Worm (Caenorhabditis elegans): ENCODE measurements around the gene mask-1.

Gene mask-1

DNA sequence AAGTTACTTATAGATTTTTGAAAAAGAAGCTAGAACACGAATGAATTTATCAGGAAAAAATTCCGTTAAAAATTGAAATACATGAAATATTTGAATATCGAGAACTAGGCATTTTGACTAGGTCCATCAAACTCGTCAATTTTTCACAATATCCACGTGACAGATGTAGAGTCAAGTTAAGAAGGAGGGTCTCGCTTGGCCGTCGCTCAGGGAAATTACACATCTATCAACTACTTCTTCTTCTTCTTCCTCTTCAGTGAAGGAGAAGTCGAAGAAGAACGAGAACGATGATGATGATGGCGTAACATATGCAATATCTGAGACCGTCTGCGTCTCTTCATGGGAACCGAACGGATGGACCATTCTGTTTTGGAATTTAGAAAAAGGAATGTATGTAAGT is 45.2 kb downstream of the mask-1 start:
- TF ChIP-seq nhr-85 (tag) = no peak
- no peak for TF ChIP-seq ceh-90 (tag; optimal IDR thresholded peaks at IDR 0.05)
- TF ChIP-seq sox-4 (tag; optimal IDR thresholded peaks at IDR 0.05) = no peak
- TF ChIP-seq nhr-47 (tag; optimal IDR thresholded peaks at IDR 0.05) = no peak
- TF ChIP-seq rnt-1 (tag; optimal IDR thresholded peaks at IDR 0.05) = peak; percentile 4

DNA sequence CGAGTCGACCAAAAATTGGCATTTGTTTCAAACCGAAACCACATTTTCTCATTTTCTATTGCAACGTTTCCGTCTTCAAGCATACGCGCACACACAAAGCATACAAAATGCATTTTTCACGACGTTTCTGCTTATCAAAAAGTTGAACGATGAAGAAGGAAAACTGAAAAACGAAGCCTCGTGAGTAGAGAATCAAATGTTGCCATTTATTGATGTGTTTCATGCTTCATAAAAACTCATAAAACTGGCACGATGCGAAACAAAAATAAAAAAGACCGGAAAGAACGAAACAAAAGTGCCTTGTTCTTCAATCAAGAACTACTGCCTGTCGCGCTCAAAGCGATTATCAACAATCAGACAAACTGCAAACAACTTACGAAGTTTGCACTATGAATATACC is 45.7 kb downstream of the mask-1 start:
- TF ChIP-seq ztf-4 (tag; optimal IDR thresholded peaks at IDR 0.05) = no peak
- peak in 1 of 2 experiments; percentile 21 for TF ChIP-seq lin-35 (GFP tag; optimal IDR thresholded peaks at IDR 0.05)
- no peak for TF ChIP-seq hpl-2 (GFP tag; optimal IDR thresholded peaks at IDR 0.05)
- peak; percentile 15 for TF ChIP-seq mep-1 (tag; optimal IDR thresholded peaks at IDR 0.05)
- TF ChIP-seq nhr-71 (tag; optimal IDR thresholded peaks at IDR 0.05) = no peak
- TF ChIP-seq ceh-88 (GFP tag; IDR thresholded peaks at IDR 0.05) = no peak
- peak; percentile 2 for TF ChIP-seq elt-2 (tag; optimal IDR thresholded peaks at IDR 0.05)

DNA sequence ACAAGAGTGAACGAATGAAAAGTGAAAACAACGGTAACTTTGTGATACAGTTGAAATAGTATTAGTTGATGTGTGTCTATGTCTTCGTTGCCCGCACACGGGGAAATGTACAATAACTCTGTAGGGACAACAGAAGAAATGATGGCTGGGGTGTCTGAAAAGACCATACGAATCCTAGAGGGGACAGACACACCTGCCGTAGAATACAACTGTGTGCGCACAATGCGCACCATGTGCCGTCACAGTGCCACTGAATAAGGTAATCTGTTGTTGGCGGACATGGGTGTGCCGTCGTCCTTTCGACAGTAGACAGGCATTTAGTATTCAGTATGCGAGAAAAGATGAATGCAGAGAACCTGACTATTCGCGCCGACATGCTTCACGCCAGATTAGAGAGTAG is 46.6 kb downstream of the mask-1 start:
- TF ChIP-seq jun-1 (tag; optimal IDR thresholded peaks at IDR 0.05) (no peak), ceh-82 (tag; optimal IDR thresholded peaks at IDR 0.05) (no peak), vab-15 (tag; optimal IDR thresholded peaks at IDR 0.05) (no peak), hlh-4 (tag; optimal IDR thresholded peaks at IDR 0.05) (no peak), snu-23 (GFP tag; optimal IDR thresholded peaks at IDR 0.05) (peak; percentile 28), blmp-1 (tag; optimal IDR thresholded peaks at IDR 0.05) (peak; percentile 61), lin-15B (tag; optimal IDR thresholded peaks at IDR 0.05) (no peak), isw-1 (GFP tag; IDR thresholded peaks at IDR 0.05) (no peak), nhr-47 (tag; optimal IDR thresholded peaks at IDR 0.05) (no peak), mep-1 (tag; optimal IDR thresholded peaks at IDR 0.05) (no peak), efl-3 (GFP tag; optimal IDR thresholded peaks at IDR 0.05) (no peak), nhr-85 (tag) (peak; percentile 36), nhr-77 (tag; optimal IDR thresholded peaks at IDR 0.05) (no peak), unc-86 (tag; optimal IDR thresholded peaks at IDR 0.05) (no peak), ceh-90 (tag; optimal IDR thresholded peaks at IDR 0.05) (no peak), rnt-1 (tag; optimal IDR thresholded peaks at IDR 0.05) (peak; percentile 15), sup-37 (GFP tag; optimal IDR thresholded peaks at IDR 0.05) (no peak), nhr-12 (tag; optimal IDR thresholded peaks at IDR 0.05) (no peak), lin-14 (GFP tag; optimal IDR thresholded peaks at IDR 0.05) (peak; percentile 51), C16A3.4 (tag; optimal IDR thresholded peaks at IDR 0.05) (no peak), swsn-7 (tag; optimal IDR thresholded peaks at IDR 0.05) (no peak), skn-1 (tag; optimal IDR thresholded peaks at IDR 0.05) (no peak)

DNA sequence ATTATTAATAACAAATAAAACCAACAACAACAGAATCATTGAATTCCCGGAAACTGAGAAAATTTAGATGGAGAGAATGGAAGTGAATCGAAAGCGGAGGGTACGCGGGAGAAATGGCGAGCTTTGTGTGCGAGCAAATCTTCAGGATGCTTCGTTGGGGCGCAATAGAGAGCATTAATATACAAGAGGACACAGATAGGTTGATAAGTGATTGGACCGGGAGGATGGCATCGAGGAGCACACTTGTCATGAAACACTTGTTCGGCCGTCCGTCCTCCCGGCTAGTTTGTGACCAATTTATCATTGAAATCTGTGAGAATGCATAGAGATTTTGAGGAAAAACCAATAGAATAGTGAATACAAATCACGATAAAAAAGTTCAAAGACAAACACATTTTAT is 47.5 kb downstream of the mask-1 start:
- TF ChIP-seq rnt-1 (tag; optimal IDR thresholded peaks at IDR 0.05) (peak; percentile 39), mab-9 (GFP tag; IDR thresholded peaks at IDR 0.05) (no peak), unc-86 (tag; optimal IDR thresholded peaks at IDR 0.05) (no peak), mep-1 (tag; optimal IDR thresholded peaks at IDR 0.05) (no peak), lin-14 (GFP tag; optimal IDR thresholded peaks at IDR 0.05) (peak; percentile 58), elt-3 (tag; optimal IDR thresholded peaks at IDR 0.05) (no peak), C04F5.9 (tag; optimal IDR thresholded peaks at IDR 0.05) (no peak), nhr-71 (tag; optimal IDR thresholded peaks at IDR 0.05) (peak; percentile 3)

DNA sequence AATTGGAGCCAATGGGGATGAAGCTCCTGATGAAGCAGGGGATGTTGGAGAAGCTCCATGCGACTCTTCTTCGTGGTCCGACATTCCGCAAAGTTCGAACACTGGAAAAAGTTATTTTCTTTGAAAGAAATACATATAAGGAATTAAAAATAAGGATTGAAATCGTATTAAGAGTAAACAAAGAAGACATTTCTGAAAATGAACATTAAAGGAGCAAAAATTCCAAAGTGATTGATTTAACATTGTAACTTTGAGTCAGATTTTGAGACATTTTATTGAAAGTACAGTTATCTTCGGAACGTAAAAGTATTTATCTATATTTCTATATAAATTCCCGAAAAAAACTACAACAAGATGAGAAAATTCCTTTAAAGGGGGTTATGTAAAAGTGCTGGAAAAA is 49.8 kb downstream of the mask-1 start, which contains the start of gene F13B12.1:
TSS of gene F13B12.1 (minus strand) at position 101 of the 400 bp plus-strand sequence.
- TF ChIP-seq F16B12.6 (tag; optimal IDR thresholded peaks at IDR 0.05) (no peak), unc-130 (tag; optimal IDR thresholded peaks at IDR 0.05) (no peak), snu-23 (GFP tag; optimal IDR thresholded peaks at IDR 0.05) (no peak), pqm-1 (tag; optimal IDR thresholded peaks at IDR 0.05) (no peak), ztf-4 (tag; optimal IDR thresholded peaks at IDR 0.05) (no peak), unc-62 (GFP tag; optimal IDR thresholded peaks at IDR 0.05) (no peak), skn-1 (tag; optimal IDR thresholded peaks at IDR 0.05) (no peak), nhr-28 (tag; optimal IDR thresholded peaks at IDR 0.05) (no peak), ceh-63 (GFP tag; optimal IDR thresholded peaks at IDR 0.05) (no peak), C16A3.4 (tag; optimal IDR thresholded peaks at IDR 0.05) (no peak), efl-3 (GFP tag; optimal IDR thresholded peaks at IDR 0.05) (no peak)
